Worm (Caenorhabditis elegans) whole organism, L1 larva: ENCODE results near the gene ZK813.3.

Experiments used
- C04F5.9 ChIP-seq: sonication (generic microtip); optimal IDR thresholded peaks from 2 replicates; lab custom pipeline; 2016; ENCODE audit warnings: missing genetic modification characterization, missing compliant biosample characterization
- Y116A8C.19 ChIP-seq: sonication (generic microtip); optimal IDR thresholded peaks from 2 replicates; lab custom pipeline; 2016; ENCODE audit warnings: missing compliant biosample characterization, missing genetic modification characterization, borderline replicate concordance
- aha-1 ChIP-seq: fragments of 150-350 bp; optimal IDR thresholded peaks from 2 replicates; lab custom pipeline; 2014; ENCODE audit warnings: missing biosample characterization, missing genetic modification characterization
- ama-1 ChIP-seq: fragments of 150-350 bp; optimal IDR thresholded peaks from 2 replicates; lab custom pipeline; 2014
- blmp-1 ChIP-seq: fragments of 150-350 bp; optimal IDR thresholded peaks from 2 replicates; lab custom pipeline; 2014; ENCODE audit warnings: missing biosample characterization, missing genetic modification characterization
- ceh-63 ChIP-seq: fragments of 200-800 bp; sonication (Bioruptor generic); optimal IDR thresholded peaks from 2 replicates; lab custom pipeline; 2018; ENCODE audit warnings: mild to moderate bottlenecking, missing genetic modification characterization, missing compliant biosample characterization
- ceh-82 ChIP-seq, 3 experiments: fragments of 150-350 bp in 1 of 3; sonication (generic microtip) in 2 of 3; optimal IDR thresholded peaks; 2 replicates each; lab custom pipeline; 2014 to 2017; ENCODE audit warnings: missing biosample characterization in 3 of 3, missing genetic modification characterization in 3 of 3
- ceh-88 ChIP-seq: fragments of 200-800 bp; sonication (Bioruptor generic); IDR thresholded peaks from 2 replicates; pipeline ENCODE4 v1.3.6; 2022; ENCODE audit warnings: missing genetic modification characterization, missing compliant biosample characterization
- ceh-90 ChIP-seq: sonication (generic microtip); optimal IDR thresholded peaks from 2 replicates; lab custom pipeline; 2016; ENCODE audit warnings: missing genetic modification characterization, missing compliant biosample characterization
- ces-1 ChIP-seq: fragments of 150-350 bp; optimal IDR thresholded peaks from 2 replicates; lab custom pipeline; 2014; ENCODE audit warnings: missing biosample characterization, missing genetic modification reagents, missing genetic modification characterization
- dsc-1 ChIP-seq: sonication (generic microtip); optimal IDR thresholded peaks from 2 replicates; lab custom pipeline; 2016; ENCODE audit warnings: mild to moderate bottlenecking, missing genetic modification characterization, missing compliant biosample characterization
- efl-1 ChIP-seq, 4 experiments: fragments of 150-350 bp; optimal IDR thresholded peaks in 3 of 4; peaks in 1 of 4; 1 replicate in 1 of 4; 2 replicates in 3 of 4; lab custom pipeline; 2014; ENCODE audit warnings: missing biosample characterization in 2 of 4, missing genetic modification characterization in 2 of 4, missing genetic modification reagents in 2 of 4
- efl-3 ChIP-seq: fragments of 200-800 bp; sonication (Bioruptor generic); optimal IDR thresholded peaks from 2 replicates; lab custom pipeline; 2018; ENCODE audit warnings: mild to moderate bottlenecking, missing genetic modification characterization, missing compliant biosample characterization
- egl-13 ChIP-seq: sonication (generic microtip); optimal IDR thresholded peaks from 2 replicates; lab custom pipeline; 2016; ENCODE audit warnings: missing genotype, missing genetic modification reagents, missing genetic modification characterization, missing compliant biosample characterization
- elt-2 ChIP-seq: sonication (generic microtip); optimal IDR thresholded peaks from 2 replicates; lab custom pipeline; 2016; ENCODE audit warnings: missing genetic modification characterization, mild to moderate bottlenecking, inconsistent platforms, missing compliant biosample characterization, missing genetic modification reagents
- elt-3 ChIP-seq, 6 experiments: fragments of 150-350 bp in 1 of 6; sonication (generic microtip); optimal IDR thresholded peaks; 2 replicates each; lab custom pipeline; 2017 to 2018; ENCODE audit warnings: missing biosample characterization in 6 of 6, missing genetic modification characterization in 6 of 6, inconsistent platforms in 1 of 6
- fkh-10 ChIP-seq: sonication (generic microtip); optimal IDR thresholded peaks from 2 replicates; lab custom pipeline; 2017; ENCODE audit warnings: missing biosample characterization, missing genetic modification reagents, missing genetic modification characterization
- fkh-8 ChIP-seq: sonication (generic microtip); optimal IDR thresholded peaks from 2 replicates; lab custom pipeline; 2016; ENCODE audit warnings: mild to moderate bottlenecking, missing genetic modification characterization, missing compliant biosample characterization
- fos-1 ChIP-seq: fragments of 150-350 bp; optimal IDR thresholded peaks from 2 replicates; lab custom pipeline; 2014; ENCODE audit warnings: missing biosample characterization, missing genetic modification characterization
- grh-1 ChIP-seq: fragments of 200-800 bp; sonication (Bioruptor generic); IDR thresholded peaks from 2 replicates; pipeline ENCODE4 v1.3.6; 2022; ENCODE audit warnings: missing genetic modification reagents, missing genetic modification characterization, missing compliant biosample characterization
- hpl-2 ChIP-seq: fragments of 150-350 bp; optimal IDR thresholded peaks from 2 replicates; lab custom pipeline; 2014; ENCODE audit warnings: missing biosample characterization, missing genetic modification reagents, missing genetic modification characterization
- lin-14 ChIP-seq: fragments of 200-800 bp; sonication (Bioruptor generic); optimal IDR thresholded peaks from 2 replicates; lab custom pipeline; 2018; ENCODE audit warnings: mild to moderate bottlenecking, missing genetic modification characterization, moderate library complexity, missing compliant biosample characterization
- lin-15B ChIP-seq: fragments of 150-350 bp; sonication (generic microtip); optimal IDR thresholded peaks from 3 replicates; lab custom pipeline; 2014; ENCODE audit warnings: missing biosample characterization, missing genetic modification characterization
- lin-35 ChIP-seq, 2 experiments: fragments of 150-350 bp; optimal IDR thresholded peaks; 2 replicates each; lab custom pipeline; 2014; ENCODE audit warnings: missing biosample characterization in 2 of 2, missing genetic modification characterization in 2 of 2, missing genetic modification reagents in 2 of 2
- lin-39 ChIP-seq: fragments of 150-350 bp; optimal IDR thresholded peaks from 2 replicates; lab custom pipeline; 2014; ENCODE audit warnings: missing biosample characterization, missing genetic modification reagents, missing genetic modification characterization
- mef-2 ChIP-seq: fragments of 150-350 bp; optimal IDR thresholded peaks from 2 replicates; lab custom pipeline; 2014; ENCODE audit warnings: missing biosample characterization, missing genetic modification characterization
- mep-1 ChIP-seq: fragments of 150-350 bp; optimal IDR thresholded peaks from 2 replicates; lab custom pipeline; 2014; ENCODE audit warnings: missing biosample characterization, missing genetic modification characterization
- nhr-20 ChIP-seq: sonication (generic microtip); optimal IDR thresholded peaks from 2 replicates; lab custom pipeline; 2016; ENCODE audit warnings: mild to moderate bottlenecking, missing genetic modification characterization, missing compliant biosample characterization
- nhr-47 ChIP-seq: sonication (generic microtip); optimal IDR thresholded peaks from 2 replicates; lab custom pipeline; 2016; ENCODE audit warnings: mild to moderate bottlenecking, missing genetic modification characterization, moderate library complexity, missing compliant biosample characterization
- nhr-77 ChIP-seq: fragments of 150-350 bp; optimal IDR thresholded peaks from 2 replicates; lab custom pipeline; 2014; ENCODE audit warnings: missing biosample characterization, missing genetic modification characterization
- nhr-85 ChIP-seq: sonication (generic microtip); peaks from one replicate; lab custom pipeline; 2016; ENCODE audit warnings: missing genetic modification characterization, inconsistent platforms, missing compliant biosample characterization
- nhr-90 ChIP-seq: sonication (generic microtip); optimal IDR thresholded peaks from 2 replicates; lab custom pipeline; 2016; ENCODE audit warnings: mild to moderate bottlenecking, missing genetic modification characterization, missing compliant biosample characterization; ENCODE audit not compliant: poor library complexity
- pax-3 ChIP-seq: fragments of 200-800 bp; sonication (Bioruptor generic); optimal IDR thresholded peaks from 2 replicates; lab custom pipeline; 2018; ENCODE audit warnings: mild to moderate bottlenecking, missing genetic modification characterization, moderate library complexity, missing compliant biosample characterization
- pqm-1 ChIP-seq: sonication (generic microtip); optimal IDR thresholded peaks from 3 replicates; lab custom pipeline; 2017; ENCODE audit warnings: missing biosample characterization, missing genetic modification characterization
- rnt-1 ChIP-seq: sonication (generic microtip); optimal IDR thresholded peaks from 2 replicates; lab custom pipeline; 2016; ENCODE audit warnings: mild to moderate bottlenecking, missing genetic modification characterization, moderate library complexity, missing compliant biosample characterization
- skn-1 ChIP-seq: fragments of 150-350 bp; optimal IDR thresholded peaks from 2 replicates; lab custom pipeline; 2014; ENCODE audit warnings: missing biosample characterization, missing genetic modification characterization
- snu-23 ChIP-seq: sonication (generic microtip); optimal IDR thresholded peaks from 2 replicates; lab custom pipeline; 2016; ENCODE audit warnings: missing genetic modification characterization, missing compliant biosample characterization
- sox-4 ChIP-seq: sonication (generic microtip); optimal IDR thresholded peaks from 2 replicates; lab custom pipeline; 2016; ENCODE audit warnings: missing genetic modification characterization, missing compliant biosample characterization
- sup-37 ChIP-seq: fragments of 200-800 bp; sonication (Bioruptor generic); optimal IDR thresholded peaks from 2 replicates; lab custom pipeline; 2018; ENCODE audit warnings: mild to moderate bottlenecking, missing genetic modification characterization, missing compliant biosample characterization
- swsn-7 ChIP-seq: sonication (generic microtip); optimal IDR thresholded peaks from 2 replicates; lab custom pipeline; 2016; ENCODE audit warnings: missing genetic modification characterization, missing compliant biosample characterization

Gene ZK813.3

DNA sequence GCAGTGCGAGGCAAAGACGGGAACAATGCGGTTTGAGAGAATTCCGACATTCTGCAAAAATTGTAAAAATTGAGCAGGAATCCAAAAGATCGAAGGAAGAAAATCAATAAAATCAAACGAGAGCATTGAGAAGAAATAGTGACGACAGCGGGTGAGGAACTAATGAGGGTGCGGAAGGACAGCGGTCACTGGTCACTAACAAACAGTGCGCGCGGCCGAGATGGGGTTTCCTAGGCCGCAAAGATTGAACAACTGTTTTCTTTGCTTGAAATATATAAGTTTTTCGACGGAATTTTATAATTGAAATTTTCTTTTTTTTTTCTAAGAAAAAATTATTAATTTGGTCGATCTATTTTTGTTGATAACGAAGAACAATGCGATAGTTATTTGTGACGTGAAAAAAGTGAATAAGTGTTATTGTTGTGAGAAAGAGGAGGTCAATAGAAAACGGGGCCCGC is 30.0 kb upstream of the ZK813.3 start, which contains the start of gene unc-78:
unc-78 (minus strand) TSS at position 51 of the 458 bp plus-strand sequence.
- TF ChIP-seq ceh-90, result no peak
- no peak for TF ChIP-seq fos-1 (tag; lab: Kevin White, UChicago)
- no peak for TF ChIP-seq nhr-20 (tag; lab: Kevin White, UChicago)
- TF ChIP-seq lin-14 (GFP tag; lab: Kevin White, UChicago), result peak; percentile 53
- no peak for TF ChIP-seq egl-13
- TF ChIP-seq mef-2, result no peak
- TF ChIP-seq efl-1 (optimal IDR thresholded peaks at IDR 0.05; lab: Kevin White, UChicago), result no peak
- TF ChIP-seq efl-1 (GFP tag; optimal IDR thresholded peaks at IDR 0.05 in 1 of 2; lab: Kevin White, UChicago), result peak in 1 of 2 experiments; percentile 66
- no peak for TF ChIP-seq C04F5.9
- no peak for TF ChIP-seq swsn-7
- no peak for TF ChIP-seq ces-1
- no peak for TF ChIP-seq aha-1 (tag; lab: Kevin White, UChicago)
- TF ChIP-seq fkh-8 (tag; lab: Kevin White, UChicago), result no peak
- TF ChIP-seq efl-3, result no peak
- TF ChIP-seq skn-1, result no peak
- peak; percentile 38 for TF ChIP-seq rnt-1 (tag; lab: Kevin White, UChicago)
- TF ChIP-seq, all 84 proteins: peak for 3

ce11 chrX:3414660-3415144 is 26.9 kb upstream of the ZK813.3 start, which contains the start of gene dhs-27:
dhs-27 (minus strand) TSS chrX:3414710.
- TF ChIP-seq Y116A8C.19 (tag; lab: Kevin White, UChicago) (no peak), lin-35 (GFP tag; optimal IDR thresholded peaks at IDR 0.05; lab: Kevin White, UChicago) (no peak), elt-3 (tag; optimal IDR thresholded peaks at IDR 0.05; lab: Kevin White, UChicago) (peak in 1 of 6 experiments; percentile 18), mef-2 (no peak), C04F5.9 (no peak), lin-14 (GFP tag; lab: Kevin White, UChicago) (peak; percentile 89), snu-23 (GFP tag; lab: Kevin White, UChicago) (peak; percentile 21), rnt-1 (tag; lab: Kevin White, UChicago) (no peak), nhr-20 (tag; lab: Kevin White, UChicago) (no peak), mep-1 (tag; lab: Kevin White, UChicago) (peak; percentile 17), grh-1 (0 out of 2 replicates have a peak, but pooled peaks have one; percentile 34), nhr-90 (peak; percentile 6), blmp-1 (tag; lab: Kevin White, UChicago) (peak; percentile 68), sox-4 (tag; lab: Kevin White, UChicago) (no peak), nhr-85 (tag; lab: Kevin White, UChicago) (peak; percentile 85)

DNA sequence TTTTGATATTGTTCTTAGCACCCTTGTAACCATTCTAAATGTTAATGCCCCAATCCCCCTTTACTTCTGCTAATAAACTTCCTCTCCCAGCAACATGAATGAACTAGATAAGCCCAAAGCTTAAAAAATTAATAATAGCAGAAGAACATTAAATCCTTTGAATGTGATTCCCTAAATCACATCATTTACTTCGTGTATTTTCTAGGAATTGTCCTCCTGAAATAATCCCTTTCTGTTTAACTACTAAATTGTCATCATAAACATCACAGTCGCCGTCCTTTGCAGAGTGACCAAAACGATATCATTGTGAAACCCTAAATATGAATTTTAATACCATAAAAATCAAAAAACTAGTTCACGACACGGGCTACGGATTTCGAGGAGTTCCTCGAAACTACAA is 25.6 kb upstream of the ZK813.3 start:
- peak; percentile 17 for TF ChIP-seq nhr-47 (tag; lab: Kevin White, UChicago)
- no peak for TF ChIP-seq swsn-7
- TF ChIP-seq dsc-1 (tag; lab: Kevin White, UChicago), result peak; percentile 87
- TF ChIP-seq ceh-88, result no peak
- no peak for TF ChIP-seq lin-15B (tag; lab: Kevin White, UChicago)
- TF ChIP-seq nhr-77 (tag; lab: Kevin White, UChicago), result no peak
- TF ChIP-seq skn-1, result no peak
- TF ChIP-seq lin-39 (tag; lab: Kevin White, UChicago), result no peak
- no peak for TF ChIP-seq nhr-90
- peak; percentile 58 for TF ChIP-seq pax-3 (tag; lab: Kevin White, UChicago)
- TF ChIP-seq fos-1 (tag; lab: Kevin White, UChicago), result no peak
- TF ChIP-seq fkh-8 (tag; lab: Kevin White, UChicago), result peak; percentile 6
- peak; percentile 34 for TF ChIP-seq sox-4 (tag; lab: Kevin White, UChicago)
- no peak for TF ChIP-seq ceh-63 (GFP tag; lab: Kevin White, UChicago)
- no peak for TF ChIP-seq mef-2
- no peak for TF ChIP-seq lin-14 (GFP tag; lab: Kevin White, UChicago)
- TF ChIP-seq hpl-2 (GFP tag; lab: Kevin White, UChicago), result no peak
- no peak for TF ChIP-seq elt-2 (tag; lab: Kevin White, UChicago)
- no peak for TF ChIP-seq pqm-1 (tag; lab: Kevin White, UChicago)
- no peak for TF ChIP-seq fkh-10 (GFP tag; lab: Kevin White, UChicago)
- TF ChIP-seq ama-1 (lab: Kevin White, UChicago), result no peak
- no peak for TF ChIP-seq grh-1
- TF ChIP-seq ceh-82 (tag; optimal IDR thresholded peaks at IDR 0.05; lab: Kevin White, UChicago), result no peak
- no peak for TF ChIP-seq sup-37
